Fruit fly (Drosophila melanogaster) whole organism, embryonic: ENCODE measurements around the gene dUTPase.
A peak's percentile ranks its signal among the peaks of the same experiment; 100 is the strongest.

ENCODE experiments used
- B-H1 ChIP-seq: fragments of 200-800 bp; sonication (Bioruptor generic); IDR thresholded peaks from 3 replicates; pipeline ENCODE4 v1.3.6; 2022; ENCODE audit warnings: missing biosample characterization, missing genetic modification characterization
- Bdp1 ChIP-seq: fragments of 200-800 bp; sonication (Bioruptor generic); optimal IDR thresholded peaks from 3 replicates; lab custom pipeline; 2016; ENCODE audit warnings: missing biosample characterization, missing genetic modification characterization
- CG10979 ChIP-seq: fragments of 200-800 bp; sonication (Bioruptor generic); optimal IDR thresholded peaks from 2 replicates; lab custom pipeline; 2018; ENCODE audit warnings: missing biosample characterization, mild to moderate bottlenecking, missing genetic modification characterization, moderate library complexity
- CG12942 ChIP-seq: fragments of 200-800 bp; sonication (Bioruptor generic); optimal IDR thresholded peaks from 3 replicates; lab custom pipeline; 2016; ENCODE audit warnings: missing biosample characterization, missing genetic modification characterization
- CG13123 ChIP-seq: fragments of 200-800 bp; sonication (Bioruptor generic); optimal IDR thresholded peaks from 2 replicates; lab custom pipeline; 2016; ENCODE audit warnings: missing biosample characterization, missing genetic modification characterization
- CG1529 ChIP-seq: fragments of 200-800 bp; sonication (Bioruptor generic); optimal IDR thresholded peaks from 3 replicates; lab custom pipeline; 2018; ENCODE audit warnings: missing biosample characterization, missing genetic modification characterization
- CG16779 ChIP-seq: fragments of 200-800 bp; sonication (Bioruptor generic); IDR thresholded peaks from 2 replicates; pipeline ENCODE4 v1.3.6; 2022; ENCODE audit warnings: missing biosample characterization, missing genetic modification characterization
- CG16813 ChIP-seq: fragments of 200-800 bp; sonication (Bioruptor generic); IDR thresholded peaks from 3 replicates; pipeline ENCODE4 v1.3.6; 2022; ENCODE audit warnings: missing biosample characterization, missing genetic modification characterization; ENCODE audit not compliant: partially characterized antibody
- CG17359 ChIP-seq: fragments of 200-800 bp; sonication (Bioruptor generic); optimal IDR thresholded peaks from 3 replicates; lab custom pipeline; 2018; ENCODE audit warnings: missing biosample characterization, mild to moderate bottlenecking, missing genetic modification characterization, moderate library complexity
- CG18476 ChIP-seq: fragments of 200-800 bp; sonication (Bioruptor generic); optimal IDR thresholded peaks from 2 replicates; lab custom pipeline; 2016; ENCODE audit warnings: missing biosample characterization, mild to moderate bottlenecking, missing genetic modification characterization
- CG31224 ChIP-seq: fragments of 200-800 bp; sonication (Bioruptor generic); IDR thresholded peaks from 2 replicates; pipeline ENCODE4 v1.3.6; 2022; ENCODE audit warnings: missing biosample characterization, missing genetic modification characterization
- CG32772 ChIP-seq: fragments of 200-800 bp; sonication (Bioruptor generic); IDR thresholded peaks from 2 replicates; pipeline ENCODE4 v1.3.6; 2022; ENCODE audit warnings: missing biosample characterization, missing genetic modification characterization
- CG34224 ChIP-seq: fragments of 200-800 bp; sonication (Bioruptor generic); IDR thresholded peaks from 3 replicates; pipeline ENCODE4 v1.3.6; 2022; ENCODE audit warnings: missing biosample characterization, missing genetic modification characterization; ENCODE audit not compliant: partially characterized antibody
- CG4424 ChIP-seq: fragments of 200-800 bp; sonication (Bioruptor generic); optimal IDR thresholded peaks from 3 replicates; lab custom pipeline; 2016; ENCODE audit warnings: missing biosample characterization, missing genetic modification characterization
- CG4707 ChIP-seq: fragments of 200-800 bp; sonication (Bioruptor generic); optimal IDR thresholded peaks from 2 replicates; lab custom pipeline; 2018; ENCODE audit warnings: missing biosample characterization, mild to moderate bottlenecking, missing genetic modification characterization, moderate library complexity
- CG7357 ChIP-seq: fragments of 200-800 bp; sonication (Bioruptor generic); IDR thresholded peaks from 3 replicates; pipeline ENCODE4 v1.3.6; 2022; ENCODE audit warnings: missing biosample characterization, missing genetic modification characterization
- CG9437 ChIP-seq: fragments of 200-800 bp; sonication (Bioruptor generic); optimal IDR thresholded peaks from 2 replicates; lab custom pipeline; 2018; ENCODE audit warnings: missing biosample characterization, mild to moderate bottlenecking, missing genetic modification characterization
- Dek ChIP-seq: fragments of 200-800 bp; sonication (Bioruptor generic); optimal IDR thresholded peaks from 3 replicates; lab custom pipeline; 2019; ENCODE audit warnings: missing biosample characterization, mild to moderate bottlenecking, missing genetic modification characterization, moderate library complexity
- E2f1 ChIP-seq: fragments of 200-800 bp; sonication (Bioruptor generic); IDR thresholded peaks from 2 replicates; pipeline ENCODE4 v1.3.6; 2022; ENCODE audit warnings: missing biosample characterization, missing genetic modification characterization
- E2f2 ChIP-seq: fragments of 200-800 bp; sonication (Bioruptor generic); IDR thresholded peaks from 2 replicates; pipeline ENCODE4 v1.3.6; 2022; ENCODE audit warnings: missing biosample characterization, missing genetic modification characterization
- H2.0 ChIP-seq: fragments of 200-800 bp; sonication (Bioruptor generic); IDR thresholded peaks from 2 replicates; pipeline ENCODE4 v1.3.6; 2022; ENCODE audit warnings: missing biosample characterization, missing genetic modification characterization
- Opbp ChIP-seq: fragments of 200-800 bp; sonication (Bioruptor generic); IDR thresholded peaks from 3 replicates; pipeline ENCODE4 v1.3.6; 2022; ENCODE audit warnings: missing biosample characterization, missing genetic modification characterization; ENCODE audit not compliant: partially characterized antibody
- Ssrp ChIP-seq: fragments of 200-800 bp; sonication (Bioruptor generic); optimal IDR thresholded peaks from 2 replicates; lab custom pipeline; 2018; ENCODE audit warnings: missing biosample characterization, mild to moderate bottlenecking, missing genetic modification characterization, moderate library complexity
- Vsx1 ChIP-seq: fragments of 200-800 bp; sonication (Bioruptor generic); optimal IDR thresholded peaks from 2 replicates; lab custom pipeline; 2017; ENCODE audit warnings: missing biosample characterization, mild to moderate bottlenecking, missing genetic modification characterization, missing genetic modification reagents
- amos ChIP-seq: fragments of 200-800 bp; sonication (Bioruptor generic); IDR thresholded peaks from 2 replicates; pipeline ENCODE4 v1.3.6; 2022; ENCODE audit warnings: missing biosample characterization, missing genetic modification characterization; ENCODE audit not compliant: partially characterized antibody
- bowl ChIP-seq: fragments of 200-800 bp; sonication (Bioruptor generic); IDR thresholded peaks from 2 replicates; pipeline ENCODE4 v1.3.6; 2022; ENCODE audit warnings: missing biosample characterization, missing genetic modification characterization
- btn ChIP-seq: fragments of 200-800 bp; sonication (Bioruptor generic); optimal IDR thresholded peaks from 2 replicates; lab custom pipeline; 2016; ENCODE audit warnings: missing biosample characterization, missing genetic modification characterization
- cato ChIP-seq: fragments of 200-800 bp; sonication (Bioruptor generic); optimal IDR thresholded peaks from 2 replicates; lab custom pipeline; 2016; ENCODE audit warnings: missing biosample characterization, missing genetic modification characterization, borderline replicate concordance
- fru ChIP-seq: fragments of >200 bp; optimal IDR thresholded peaks from 2 replicates; lab custom pipeline; 2017
- grau ChIP-seq: fragments of 200-800 bp; optimal IDR thresholded peaks from 3 replicates; lab custom pipeline; 2019; ENCODE audit warnings: missing biosample characterization, mild to moderate bottlenecking, missing genetic modification characterization, moderate library complexity
- grn ChIP-seq: fragments of 200-800 bp; sonication (Bioruptor generic); optimal IDR thresholded peaks from 3 replicates; lab custom pipeline; 2017; ENCODE audit warnings: missing biosample characterization, missing genetic modification characterization
- gsb ChIP-seq: fragments of 200-800 bp; sonication (Bioruptor generic); IDR thresholded peaks from 2 replicates; pipeline ENCODE4 v1.3.6; 2022; ENCODE audit warnings: missing biosample characterization, missing genetic modification characterization
- gt ChIP-seq: fragments of 200-800 bp; sonication (Bioruptor generic); IDR thresholded peaks from 2 replicates; pipeline ENCODE4 v1.3.6; 2022; ENCODE audit warnings: missing biosample characterization, missing genetic modification characterization
- insv ChIP-seq, 2 experiments: fragments of 200-800 bp; sonication (Bioruptor generic); optimal IDR thresholded peaks; 3 replicates each; lab custom pipeline; 2016 to 2018; ENCODE audit warnings: missing biosample characterization in 2 of 2, missing genetic modification characterization in 2 of 2
- jing ChIP-seq: fragments of 200-800 bp; sonication (Bioruptor generic); optimal IDR thresholded peaks from 2 replicates; lab custom pipeline; 2018; ENCODE audit warnings: missing biosample characterization, mild to moderate bottlenecking, missing genetic modification characterization
- jumu ChIP-seq: fragments of 200-800 bp; sonication (Bioruptor generic); optimal IDR thresholded peaks from 3 replicates; lab custom pipeline; 2016; ENCODE audit warnings: missing biosample characterization, missing genetic modification characterization
- maf-S ChIP-seq: fragments of 200-800 bp; sonication (Bioruptor generic); optimal IDR thresholded peaks from 2 replicates; lab custom pipeline; 2016; ENCODE audit warnings: missing biosample characterization, missing genetic modification characterization
- mld ChIP-seq: fragments of 200-800 bp; sonication (Bioruptor generic); IDR thresholded peaks from 3 replicates; pipeline ENCODE4 v1.3.6; 2022; ENCODE audit warnings: missing biosample characterization, missing genetic modification characterization; ENCODE audit not compliant: partially characterized antibody
- nerfin-2 ChIP-seq: fragments of 200-800 bp; sonication (Bioruptor generic); IDR thresholded peaks from 2 replicates; pipeline ENCODE4 v1.3.6; 2022; ENCODE audit warnings: missing biosample characterization, missing genetic modification characterization; ENCODE audit not compliant: partially characterized antibody
- oc ChIP-seq: fragments of 200-800 bp; sonication (Bioruptor generic); optimal IDR thresholded peaks from 2 replicates; lab custom pipeline; 2018; ENCODE audit warnings: missing biosample characterization, mild to moderate bottlenecking, missing genetic modification characterization, moderate library complexity
- peb ChIP-seq: fragments of 200-800 bp; sonication (Bioruptor generic); IDR thresholded peaks from 2 replicates; pipeline ENCODE4 v1.3.6; 2022; ENCODE audit warnings: missing biosample characterization, missing genetic modification characterization
- pzg ChIP-seq: fragments of 200-800 bp; sonication (Bioruptor generic); optimal IDR thresholded peaks from 3 replicates; lab custom pipeline; 2018; ENCODE audit warnings: missing biosample characterization, mild to moderate bottlenecking, missing genetic modification characterization, moderate library complexity
- sc ChIP-seq, 3 experiments: fragments of >200 bp in 2 of 3; fragments of 200-800 bp in 1 of 3; sonication (Bioruptor generic) in 1 of 3; optimal IDR thresholded peaks; 2 replicates in 2 of 3; 3 replicates in 1 of 3; lab custom pipeline; 2017; ENCODE audit warnings: mild to moderate bottlenecking in 1 of 3, missing biosample characterization in 1 of 3, missing genetic modification characterization in 1 of 3, missing genetic modification reagents in 1 of 3
- schlank ChIP-seq: fragments of 200-800 bp; sonication (Bioruptor generic); optimal IDR thresholded peaks from 2 replicates; lab custom pipeline; 2018; ENCODE audit warnings: missing biosample characterization, mild to moderate bottlenecking, missing genetic modification characterization
- sug ChIP-seq: fragments of 200-800 bp; optimal IDR thresholded peaks from 2 replicates; lab custom pipeline; 2019; ENCODE audit warnings: missing biosample characterization, mild to moderate bottlenecking, missing genetic modification characterization, moderate library complexity
- tin ChIP-seq: fragments of 200-800 bp; sonication (Bioruptor generic); optimal IDR thresholded peaks from 3 replicates; lab custom pipeline; 2016; ENCODE audit warnings: missing biosample characterization, missing genetic modification characterization
- toy ChIP-seq: fragments of 200-800 bp; sonication (Bioruptor generic); IDR thresholded peaks from 2 replicates; pipeline ENCODE4 v1.3.6; 2022; ENCODE audit warnings: missing biosample characterization, missing genetic modification characterization
- usp ChIP-seq: fragments of >200 bp; optimal IDR thresholded peaks from 2 replicates; lab custom pipeline; 2017; ENCODE audit warnings: missing biosample characterization, missing genetic modification characterization
- yki ChIP-seq: fragments of >200 bp; optimal IDR thresholded peaks from 3 replicates; lab custom pipeline; 2018

Gene dUTPase

DNA sequence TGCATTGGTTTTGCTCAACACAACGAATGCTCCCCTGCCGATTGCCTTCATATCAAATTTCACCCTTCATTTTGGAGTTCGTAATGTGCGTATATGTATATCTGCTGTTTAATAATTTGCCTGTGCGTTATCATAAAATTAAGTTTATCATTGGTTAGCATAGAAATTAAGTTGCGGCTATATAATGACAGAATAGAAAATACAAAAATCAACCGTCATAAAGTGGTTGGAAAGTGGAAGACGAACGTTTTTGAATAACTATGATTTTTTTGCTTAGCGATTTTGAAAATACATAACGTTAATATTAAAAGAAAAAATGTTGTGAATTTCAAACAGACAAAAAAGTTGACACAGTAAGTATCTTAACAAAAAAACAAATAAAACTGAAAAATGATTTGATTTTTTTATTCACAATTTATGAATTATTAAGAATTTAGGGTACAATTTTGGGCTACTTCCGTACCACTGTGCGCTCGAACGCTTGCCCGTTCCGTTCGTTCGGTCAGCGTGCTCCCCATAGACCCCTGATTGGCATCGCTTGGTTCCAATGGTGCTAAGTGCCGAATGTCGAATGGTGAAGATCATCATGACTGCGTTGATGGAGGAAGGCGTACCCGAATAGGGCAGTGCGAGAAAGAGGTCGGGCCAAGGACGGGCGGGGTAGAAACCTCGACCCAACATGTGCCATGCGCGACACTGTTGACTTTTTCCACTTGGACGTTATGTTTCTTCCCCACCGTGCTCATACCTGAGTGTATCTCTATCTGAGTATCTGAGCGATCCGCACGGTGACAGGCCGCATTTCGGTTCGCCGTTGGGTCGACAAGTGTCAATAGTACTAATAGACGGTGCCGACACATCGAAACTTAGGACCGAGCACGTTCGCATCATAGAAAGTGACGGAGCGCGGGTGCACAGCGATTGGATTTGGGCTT lies 26.7 kb downstream of the dUTPase start (continued):
- TF ChIP-seq sc (optimal IDR thresholded peaks at IDR 0.05; lab: Kevin White, UChicago) (no peak), sc (GFP tag; optimal IDR thresholded peaks at IDR 0.05; lab: Kevin White, UChicago) (peak; percentile 51), mld (GFP tag; lab: Robert Waterston, UW) (no peak), CG17359 (peak; percentile 17), Ssrp (peak; percentile 63), jing (GFP tag; lab: Kevin White, UChicago) (peak; percentile 2), CG13123 (peak; percentile 38), CG4707 (GFP tag; lab: Kevin White, UChicago) (no peak), Dek (tag; lab: Kevin White, UChicago) (no peak), gsb (no peak), CG16813 (GFP tag; lab: Robert Waterston, UW) (no peak), CG7357 (GFP tag; lab: Robert Waterston, UW) (no peak), CG31224 (no peak), sug (tag; lab: Kevin White, UChicago) (no peak), B-H1 (no peak; the same call in 2 of the 3 replicates), CG1529 (GFP tag; lab: Kevin White, UChicago) (peak; percentile 36), amos (GFP tag; lab: Robert Waterston, UW) (no peak), schlank (tag; lab: Kevin White, UChicago) (no peak), cato (GFP tag; lab: Kevin White, UChicago) (peak; percentile 26), maf-S (no peak), yki (lab: Kevin White, UChicago) (no peak), fru (no peak), peb (GFP tag; lab: Robert Waterston, UW) (no peak), grn (GFP tag; lab: Kevin White, UChicago) (peak; percentile 65), Vsx1 (peak; percentile 57), Opbp (no peak), CG16779 (GFP tag; lab: Robert Waterston, UW) (no peak), gt (GFP tag; lab: Robert Waterston, UW) (no peak), bowl (no peak), E2f1 (GFP tag; lab: Robert Waterston, UW) (no peak), grau (tag; lab: Kevin White, UChicago) (peak; percentile 69), CG10979 (tag; lab: Kevin White, UChicago) (peak; percentile 74), E2f2 (peak; percentile 46; the same call in 1 of the 2 replicates), CG18476 (GFP tag; lab: Kevin White, UChicago) (no peak), btn (no peak), H2.0 (peak; percentile 39), CG4424 (peak; percentile 46), CG9437 (peak; percentile 53), nerfin-2 (GFP tag; lab: Robert Waterston, UW) (0 out of 2 replicates have a peak, but pooled peaks have one; percentile 40), insv (GFP tag; optimal IDR thresholded peaks at IDR 0.05; lab: Kevin White, UChicago) (no peak), tin (GFP tag; lab: Kevin White, UChicago) (peak; percentile 35), oc (tag; lab: Kevin White, UChicago) (no peak), pzg (no peak), toy (no peak), Bdp1 (GFP tag; lab: Kevin White, UChicago) (no peak), CG34224 (GFP tag; lab: Robert Waterston, UW) (no peak), jumu (GFP tag; lab: Kevin White, UChicago) (no peak), usp (GFP tag; lab: Kevin White, UChicago) (no peak), CG32772 (GFP tag; lab: Robert Waterston, UW) (no peak; the same call in none of the 2 replicates), CG12942 (no peak)
